Fruit fly (Drosophila melanogaster) ovary, adult (tissue): ENCODE measurements around the gene CG43897.
"Not testable (repeated sequence)": the region's sequence is repeated elsewhere in the genome, so short reads cannot be mapped to it uniquely, and the experiment has no call there.

Experiments used
- CG17801 ChIP-seq: fragments of 200-800 bp; optimal IDR thresholded peaks from 2 replicates; lab custom pipeline; 2019; ENCODE audit warnings: missing biosample characterization, mild to moderate bottlenecking, missing genetic modification characterization, moderate library complexity; ENCODE audit not compliant: partially characterized antibody

Gene CG43897

DNA sequence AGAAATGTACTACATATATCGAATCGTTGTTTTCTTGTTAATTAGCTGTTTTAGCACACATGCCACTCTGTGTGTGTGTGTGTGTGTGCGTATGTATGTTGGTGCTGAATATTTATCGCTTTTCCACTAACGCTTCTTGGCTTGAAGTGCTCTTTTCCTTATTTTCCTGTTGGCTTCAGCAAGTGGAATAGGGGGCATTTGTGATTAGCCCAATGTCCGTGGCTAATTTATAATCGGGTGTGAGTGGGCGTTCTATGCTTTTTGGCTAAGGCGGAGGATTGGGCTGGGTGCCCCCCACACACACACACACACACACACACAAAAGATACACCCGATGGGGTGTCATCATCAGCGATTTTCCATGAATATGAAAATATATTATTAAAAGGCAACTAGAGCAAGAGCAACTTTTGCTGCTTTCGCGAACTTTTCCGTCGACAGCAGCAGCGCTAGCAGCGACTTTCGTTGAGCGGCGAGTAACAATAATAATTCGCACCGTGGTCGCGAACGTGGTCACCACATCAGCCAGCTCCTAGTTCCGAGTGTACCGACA, at the start of gene CG43897:
Gene CG43897, plus strand, starts transcription at position 503 of the 553 bp plus-strand sequence.
- TF ChIP-seq CG17801 (GFP tag; lab: Kevin White, UChicago): no peak

DNA sequence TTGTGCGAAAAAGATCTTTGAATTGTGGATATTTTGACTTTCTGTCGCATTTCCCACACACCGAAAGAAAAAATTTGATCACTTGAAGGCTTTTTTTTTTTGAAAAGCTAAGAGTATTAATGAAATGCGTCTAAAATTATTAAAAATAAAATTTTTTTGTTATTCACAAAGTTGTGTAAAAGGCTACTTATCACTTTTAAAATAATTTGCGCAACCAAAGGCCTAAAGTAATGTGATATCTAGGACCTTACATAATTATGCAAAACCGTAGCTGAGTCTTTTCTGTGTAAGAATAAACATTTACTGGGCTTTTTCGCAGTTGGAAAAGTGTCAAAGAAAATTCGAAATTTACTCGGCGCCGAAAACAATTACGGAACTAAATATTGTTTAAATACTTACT, 49.3 kb upstream of the CG43897 start:
- no peak for TF ChIP-seq CG17801 (GFP tag; lab: Kevin White, UChicago)

- no peak for TF ChIP-seq CG17801 (GFP tag; lab: Kevin White, UChicago)
Measured at dm6 chr3L:9764915-9765709, 48.5 kb upstream of the CG43897 start.

- TF ChIP-seq CG17801 (GFP tag; lab: Kevin White, UChicago): no peak
Measured at dm6 chr3L:9765710-9766005, 48.0 kb upstream of the CG43897 start.

DNA sequence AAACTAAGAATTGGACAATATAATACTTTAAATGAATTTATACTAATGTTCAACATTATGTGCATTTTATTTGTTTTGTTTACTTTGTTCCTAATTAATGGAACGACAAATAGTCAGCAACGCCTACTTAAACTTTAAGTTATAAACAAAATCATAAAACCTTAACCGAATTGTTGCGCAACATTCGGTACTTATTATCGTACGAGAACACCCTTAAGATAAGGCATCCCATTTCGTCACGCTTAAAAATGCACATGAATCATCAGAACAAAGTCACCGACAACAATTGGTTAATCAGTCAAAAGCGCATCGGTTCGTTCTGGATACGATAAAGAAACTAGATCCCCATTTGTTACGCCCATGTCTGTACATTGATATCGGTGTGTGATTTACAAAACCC, 47.3 kb upstream of the CG43897 start:
- no peak for TF ChIP-seq CG17801 (GFP tag; lab: Kevin White, UChicago)

dm6 chr3L:9767636-9768358, 45.9 kb upstream of the CG43897 start:
- TF ChIP-seq CG17801 (GFP tag; lab: Kevin White, UChicago): no peak

DNA sequence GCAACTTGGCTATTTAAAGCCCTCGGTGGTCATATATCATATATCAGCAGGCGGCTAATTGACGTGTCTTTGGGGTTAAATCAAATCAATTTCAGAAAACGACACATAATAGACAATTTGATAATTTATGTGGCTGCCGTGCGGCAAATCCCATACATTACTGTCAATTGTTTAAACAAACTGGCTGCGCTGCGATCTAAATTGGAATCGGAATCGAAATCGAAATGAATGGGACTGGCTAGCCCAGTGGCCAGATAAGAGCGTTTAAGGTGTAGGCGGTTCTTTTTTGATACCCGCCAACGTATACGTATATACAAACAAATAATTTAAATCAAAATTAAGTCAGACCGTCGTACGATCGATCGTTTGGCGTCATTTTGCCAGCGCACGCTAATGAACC, 45.3 kb upstream of the CG43897 start:
- no peak for TF ChIP-seq CG17801 (GFP tag; lab: Kevin White, UChicago)

DNA sequence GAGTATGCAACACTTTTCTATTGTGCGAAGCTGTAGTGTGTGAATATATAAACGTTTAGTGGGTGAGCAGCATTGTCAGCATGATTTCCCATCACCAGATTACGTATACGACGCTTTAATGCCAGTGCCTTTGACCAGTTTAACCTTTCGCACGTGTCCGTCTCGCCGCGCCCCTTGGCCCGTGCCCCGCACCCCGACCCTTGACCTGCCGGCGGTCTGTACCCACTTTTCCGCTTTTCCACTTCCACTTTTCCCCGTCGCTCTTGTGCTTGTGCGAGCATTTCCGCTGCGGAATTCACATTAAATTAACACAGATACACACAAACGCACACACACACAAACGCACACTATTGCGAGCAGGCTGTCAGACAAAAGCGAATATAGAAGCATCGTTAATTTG, 37.9 kb upstream of the CG43897 start:
- TF ChIP-seq CG17801 (GFP tag; lab: Kevin White, UChicago): no peak

DNA sequence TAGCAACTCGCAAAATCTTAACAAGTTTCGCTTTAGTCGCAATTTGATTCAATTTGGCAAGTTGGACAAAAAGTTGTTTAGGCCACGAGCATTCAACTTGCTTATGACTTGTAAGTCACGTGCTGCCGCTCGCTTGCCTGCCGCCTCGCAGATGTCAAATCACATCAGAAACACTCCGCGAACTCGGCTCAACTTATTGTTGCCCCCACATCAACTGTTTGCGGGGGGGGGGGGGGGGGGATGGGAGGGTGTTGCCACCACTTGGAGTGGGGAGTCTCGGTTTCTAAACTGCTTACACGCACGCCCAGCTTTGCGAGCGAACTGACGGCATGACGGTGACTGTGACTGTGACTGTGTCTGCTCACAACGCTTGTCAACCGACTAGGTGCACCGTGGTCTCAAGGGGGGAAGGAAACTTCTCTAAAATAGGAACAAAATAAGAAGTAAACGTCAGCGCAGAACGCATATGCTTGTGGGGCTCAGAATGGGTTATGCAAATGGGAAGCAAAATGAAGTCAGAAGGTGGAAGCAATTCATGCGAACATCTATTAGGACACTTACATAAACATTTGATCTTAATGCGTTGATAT, 36.7 kb upstream of the CG43897 start:
- no peak for TF ChIP-seq CG17801 (GFP tag; lab: Kevin White, UChicago)

DNA sequence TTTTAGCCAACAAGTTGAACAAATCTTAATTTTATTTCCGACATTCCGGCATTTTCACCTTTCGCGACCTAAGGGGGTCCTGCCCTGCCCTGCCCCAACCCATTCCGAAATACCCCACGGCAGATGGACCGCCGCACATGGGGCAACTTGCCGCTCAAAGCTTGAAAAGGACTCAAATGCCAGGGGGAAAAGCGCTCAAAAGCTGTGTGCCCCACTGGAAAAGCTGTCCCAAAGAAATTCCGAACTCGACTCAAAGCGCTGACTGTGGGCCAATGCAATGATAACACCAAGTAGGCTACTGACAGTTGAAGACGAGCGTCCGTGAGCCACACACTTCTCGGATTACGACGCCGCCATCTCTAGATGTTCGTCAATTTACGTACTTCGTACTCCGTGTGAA, 26.9 kb upstream of the CG43897 start, which contains the start of gene CG32052:
Gene CG32052, plus strand, starts transcription at position 301 of the 400 bp plus-strand sequence.
- no peak for TF ChIP-seq CG17801 (GFP tag; lab: Kevin White, UChicago)

DNA sequence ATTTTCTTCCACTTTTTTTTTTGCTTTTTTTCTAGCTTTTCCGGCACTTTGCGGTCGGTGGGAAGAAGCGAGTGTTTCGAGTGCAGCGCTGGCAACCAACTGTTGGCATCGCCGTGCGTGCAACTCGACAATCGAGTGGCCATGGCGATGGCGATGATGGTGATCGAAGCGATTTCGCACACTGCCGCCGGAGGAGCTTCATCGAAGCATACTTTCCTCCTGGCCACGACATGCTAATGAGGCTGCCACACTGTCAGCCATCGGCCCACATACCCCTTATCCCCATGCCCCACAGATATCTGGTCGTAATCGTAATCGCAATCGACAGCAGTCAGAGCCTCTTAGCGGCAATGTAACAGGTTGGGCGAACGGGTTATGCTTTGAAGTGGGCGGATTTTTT, 16.1 kb upstream of the CG43897 start, which contains the start of gene Zasp67:
Gene Zasp67, minus strand, starts transcription at position 101 of the 400 bp plus-strand sequence.
- TF ChIP-seq CG17801 (GFP tag; lab: Kevin White, UChicago): no peak

DNA sequence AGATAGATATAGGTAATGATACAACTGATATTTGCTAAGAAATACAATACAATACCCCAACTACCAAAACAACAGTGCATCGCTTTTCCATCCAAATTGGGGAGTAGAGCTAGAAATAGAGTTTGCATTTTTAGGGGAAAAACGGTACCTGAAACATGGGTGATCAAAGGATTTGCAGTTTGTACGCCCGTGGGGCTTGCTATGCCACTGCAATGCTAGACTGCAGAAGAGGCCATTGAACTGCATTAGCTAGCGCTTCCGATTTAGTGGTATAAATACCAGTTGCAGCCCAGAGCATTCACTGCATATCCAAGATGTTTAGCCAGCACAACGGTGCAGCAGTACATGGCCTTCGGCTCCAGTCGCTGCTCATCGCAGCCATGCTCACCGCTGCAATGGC, 15.5 kb upstream of the CG43897 start, which contains the start of gene Ilp1:
Gene Ilp1, plus strand, starts transcription at position 301 of the 400 bp plus-strand sequence.
- not testable (repeated sequence) for TF ChIP-seq CG17801 (GFP tag; lab: Kevin White, UChicago)

dm6 chr3L:9799398-9799797, 14.2 kb upstream of the CG43897 start, which contains the start of gene Ilp2:
TSS of gene Ilp2 (plus strand) at chr3L:9799698.
- no peak for TF ChIP-seq CG17801 (GFP tag; lab: Kevin White, UChicago)

DNA sequence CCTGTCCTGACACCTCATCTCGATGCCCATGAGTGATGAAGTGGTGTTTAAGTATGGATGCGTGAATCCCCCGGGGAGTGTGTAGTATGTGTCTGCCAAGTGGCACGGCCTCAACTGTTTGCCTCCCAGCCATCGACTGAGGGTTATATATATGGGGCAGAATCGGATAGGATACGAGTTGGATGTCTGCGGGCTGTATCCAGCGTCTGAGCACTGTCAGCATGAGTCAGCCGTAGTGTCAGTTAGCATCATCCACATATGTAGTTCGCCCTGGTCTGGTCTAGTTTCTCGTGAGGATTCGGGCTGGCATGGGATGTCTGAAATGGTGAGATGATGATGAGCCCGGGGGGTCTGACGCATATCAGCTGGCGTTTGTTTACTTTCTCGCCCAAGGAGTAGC, 11.6 kb upstream of the CG43897 start, which contains the start of gene Ilp3:
Gene Ilp3, minus strand, starts transcription at position 101 of the 400 bp plus-strand sequence.
- TF ChIP-seq CG17801 (GFP tag; lab: Kevin White, UChicago): no peak

- TF ChIP-seq CG17801 (GFP tag; lab: Kevin White, UChicago): no peak
Measured at dm6 chr3L:9804125-9804524, 9.5 kb upstream of the CG43897 start, which contains the start of gene Ilp4. TSS of gene Ilp4 (minus strand) at chr3L:9804263.
